Worm (Caenorhabditis elegans): ENCODE results near the gene ZK1127.12.

Gene ZK1127.12

DNA sequence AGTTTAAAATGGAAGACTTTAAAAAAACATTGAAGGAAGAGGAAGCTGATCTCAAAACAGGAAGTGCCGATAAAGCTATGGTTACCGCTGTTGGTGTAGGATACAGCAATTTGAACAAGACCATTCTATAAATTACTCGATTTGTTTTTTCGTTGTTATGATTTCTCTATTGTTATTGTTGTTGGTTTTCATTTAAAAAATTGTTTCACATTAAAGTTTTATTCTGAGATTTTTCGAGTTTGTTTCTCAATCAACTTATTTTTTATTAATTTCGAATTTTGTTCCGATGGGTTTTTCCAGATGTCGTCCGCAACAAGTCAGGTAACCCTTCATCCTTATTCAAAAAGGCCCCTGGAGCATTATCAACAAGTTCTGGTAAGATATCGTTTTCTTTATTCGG, at the start of gene ZK1127.12:
TSS of gene ZK1127.12 (plus strand) at position 301 of the 400 bp plus-strand sequence.
- TF ChIP-seq unc-62 (GFP tag; optimal IDR thresholded peaks at IDR 0.05), result no peak

DNA sequence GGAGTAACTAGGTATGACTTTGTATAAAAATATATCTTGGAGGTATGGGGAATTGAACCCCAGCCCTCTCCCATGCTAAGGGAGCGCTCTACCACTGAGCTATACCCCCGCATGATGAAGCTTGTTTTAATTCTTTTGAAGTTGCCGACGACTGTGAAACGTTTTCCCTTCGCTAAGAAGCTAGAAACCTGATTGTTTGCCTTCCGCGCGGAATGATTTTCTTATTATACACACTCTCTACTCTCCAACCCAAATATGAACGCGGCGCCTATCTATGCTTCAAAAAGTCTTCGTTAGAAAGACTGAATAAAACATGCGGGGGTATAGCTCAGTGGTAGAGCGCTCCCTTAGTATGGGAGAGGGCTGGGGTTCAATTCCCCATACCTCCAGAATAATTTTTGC, 48.9 kb upstream of the ZK1127.12 start:
- TF ChIP-seq unc-62 (GFP tag; optimal IDR thresholded peaks at IDR 0.05), result no peak

- TF ChIP-seq unc-62 (GFP tag; optimal IDR thresholded peaks at IDR 0.05), result no peak
Observed at ce11 chrII:7012592-7012991, 39.3 kb upstream of the ZK1127.12 start, which contains the start of gene sqv-7. Gene sqv-7 (minus strand): TSS chrII:7012692.

DNA sequence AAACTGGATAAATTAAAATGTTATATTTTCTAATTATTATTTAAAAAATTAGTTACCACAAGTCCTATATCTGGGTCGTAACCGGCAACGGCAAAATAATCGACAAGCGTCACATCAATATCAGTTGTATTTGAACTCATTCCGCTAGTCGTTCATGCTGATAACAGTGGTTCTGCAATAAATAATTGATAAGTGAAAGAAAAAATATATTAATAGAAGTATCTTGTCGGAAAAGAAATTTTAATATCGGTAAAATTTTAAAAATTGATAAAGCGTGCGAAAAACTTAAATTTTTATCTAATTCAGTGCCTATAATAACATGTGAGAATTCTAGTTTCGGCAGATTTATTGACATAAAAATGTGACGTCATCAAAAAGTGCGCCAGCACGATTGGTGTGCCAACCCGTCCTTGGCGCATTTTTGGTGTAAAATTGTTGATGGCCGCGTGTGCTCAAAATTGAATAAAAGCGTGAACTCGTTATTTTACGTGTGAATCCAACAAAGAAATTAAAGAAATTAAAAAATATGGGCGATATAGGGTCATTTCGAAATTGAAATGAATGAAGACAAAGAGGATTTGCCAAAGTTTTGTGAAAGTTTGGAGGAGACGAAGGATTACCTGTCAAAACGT, 29.4 kb upstream of the ZK1127.12 start, which contains the start of the genes lst-6 and lst-5:
TSS of gene lst-6 (minus strand) at position 140 of the 632 bp plus-strand sequence.
TSS of gene lst-5 (plus strand) at position 544 of the 632 bp plus-strand sequence.
- TF ChIP-seq unc-62 (GFP tag; optimal IDR thresholded peaks at IDR 0.05), result no peak

DNA sequence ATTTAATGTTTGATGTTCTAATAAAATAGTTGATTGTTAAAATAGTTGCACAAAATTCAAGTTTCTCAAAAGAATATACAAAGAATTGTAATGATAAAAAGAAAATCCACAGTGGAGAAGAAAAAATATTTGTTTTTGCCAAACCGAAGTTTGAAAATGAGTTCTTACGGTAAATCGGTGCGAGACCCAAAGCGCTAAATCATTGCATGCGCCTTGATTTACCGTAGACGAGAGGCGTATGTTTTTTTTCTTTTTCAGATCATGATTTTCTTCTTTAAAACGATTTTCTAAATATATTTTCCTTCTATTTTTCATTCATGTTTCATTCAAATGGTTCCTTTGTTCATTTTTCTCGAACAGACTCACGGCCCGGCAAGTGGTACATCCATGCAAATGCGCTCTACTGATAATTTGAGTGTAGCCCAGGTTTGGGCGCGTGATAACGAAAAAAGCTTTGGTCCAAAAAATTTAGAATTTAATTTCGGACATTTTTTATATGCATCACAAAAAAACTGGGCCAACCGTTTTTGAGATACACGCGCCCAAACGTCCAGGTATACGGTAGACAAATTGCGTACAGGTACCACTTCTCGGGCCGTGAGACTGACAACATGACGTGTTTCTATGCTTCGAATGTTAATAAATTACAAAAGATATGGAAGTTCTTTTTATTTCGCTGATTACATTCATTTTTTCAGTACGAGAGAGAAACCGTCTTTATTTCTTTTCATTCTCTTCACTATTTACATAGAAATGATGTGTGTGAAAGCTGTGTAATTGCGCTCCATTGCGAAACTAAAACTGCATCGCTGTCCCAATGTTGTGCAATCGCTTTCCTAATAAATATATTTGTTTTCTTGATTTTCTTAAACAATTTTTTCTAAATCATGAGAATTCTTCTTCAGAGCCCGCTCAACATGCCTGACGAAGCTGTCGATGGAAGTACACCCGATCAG, 26.7 kb upstream of the ZK1127.12 start, which contains the start of gene znf-598:
TSS of gene znf-598 (plus strand) at position 906 of the 956 bp plus-strand sequence.
- TF ChIP-seq unc-62 (GFP tag; optimal IDR thresholded peaks at IDR 0.05), result no peak

ce11 chrII:7029524-7029923, 22.4 kb upstream of the ZK1127.12 start:
- no peak for TF ChIP-seq unc-62 (GFP tag; optimal IDR thresholded peaks at IDR 0.05)

DNA sequence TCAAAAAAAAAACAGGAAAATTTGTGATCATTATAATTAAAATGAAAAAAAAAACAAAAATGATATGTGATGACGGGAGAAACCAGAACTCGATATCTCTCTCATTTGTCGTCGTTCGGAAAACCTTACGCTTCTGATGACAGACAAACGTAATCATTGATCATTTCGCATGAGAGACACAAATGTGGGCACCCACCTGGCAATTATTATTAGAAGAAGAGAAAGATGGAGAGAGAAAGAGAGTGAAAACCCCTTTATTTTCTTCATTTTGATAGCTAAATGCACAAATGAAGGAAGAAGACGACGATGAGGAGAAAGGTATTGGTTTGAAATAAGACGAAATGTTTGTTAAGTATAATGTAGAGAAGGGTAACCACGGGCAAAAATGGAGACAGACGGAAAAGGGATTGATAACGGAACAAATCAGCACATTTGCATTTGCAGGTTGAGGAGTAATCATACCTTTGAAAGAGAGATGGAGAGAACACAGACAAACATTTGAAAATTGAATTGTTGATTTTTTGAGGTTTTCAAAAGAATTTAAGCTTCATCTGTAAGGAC, 20.7 kb upstream of the ZK1127.12 start:
- TF ChIP-seq unc-62 (GFP tag; optimal IDR thresholded peaks at IDR 0.05), result no peak

DNA sequence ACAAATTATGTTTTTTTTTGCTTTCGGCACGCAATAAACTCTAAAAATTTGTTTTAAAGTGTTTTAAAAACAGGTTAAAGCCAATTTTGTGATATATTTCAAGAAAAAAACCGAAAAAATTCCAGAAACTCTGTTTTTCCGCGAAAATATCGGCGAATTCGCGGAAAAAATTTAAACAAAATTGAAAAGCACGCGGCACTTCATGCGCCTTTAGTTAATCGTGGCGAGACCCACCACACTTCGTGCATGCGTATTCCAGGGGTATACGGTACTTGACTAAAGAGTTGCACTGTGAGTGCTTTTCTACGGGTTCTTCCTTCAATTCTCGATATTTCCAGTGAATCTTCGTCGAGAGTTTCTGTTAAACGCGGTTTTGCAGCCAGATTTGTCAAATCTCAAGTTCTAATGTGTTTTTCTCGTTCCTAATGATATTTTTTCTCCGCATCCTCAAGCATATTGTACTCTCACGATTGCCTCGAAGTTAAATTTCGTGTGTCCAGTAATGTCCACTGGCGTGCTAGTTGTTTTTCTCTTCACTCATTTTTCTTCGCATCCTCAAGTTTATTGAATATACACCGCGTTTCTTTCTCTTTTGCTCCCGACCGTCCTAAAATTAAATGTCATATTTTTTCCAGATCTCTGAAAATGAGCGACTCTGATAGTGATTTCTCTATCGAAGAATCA, 14.1 kb upstream of the ZK1127.12 start, which contains the start of gene cin-4:
TSS of gene cin-4 (plus strand) at position 634 of the 684 bp plus-strand sequence.
- no peak for TF ChIP-seq unc-62 (GFP tag; optimal IDR thresholded peaks at IDR 0.05)

DNA sequence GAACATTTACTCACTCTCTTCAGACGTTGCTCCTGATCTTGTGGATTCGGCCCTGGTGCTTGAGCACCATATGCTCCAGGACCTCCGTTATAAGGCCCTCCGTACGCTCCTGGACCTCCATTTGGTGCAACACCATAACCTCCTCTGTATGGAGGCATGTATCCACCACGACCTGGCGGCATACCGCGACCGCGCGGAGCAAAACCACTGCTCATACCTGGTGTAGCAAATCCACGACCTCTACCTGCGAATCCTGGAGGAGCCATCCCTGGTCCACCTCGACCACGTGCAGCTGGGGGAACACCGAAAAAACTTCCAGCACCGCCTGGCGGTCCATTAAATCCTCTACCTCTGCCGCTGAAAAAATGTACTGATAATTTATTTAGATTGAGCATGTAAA, 2.4 kb upstream of the ZK1127.12 start:
- TF ChIP-seq unc-62 (GFP tag; optimal IDR thresholded peaks at IDR 0.05), result no peak

ce11 chrII:7050021-7050722, 1.7 kb upstream of the ZK1127.12 start, which contains the start of the genes tcer-1 and ZK1127.5:
Gene tcer-1 (minus strand): TSS chrII:7050071.
Gene ZK1127.5 (plus strand): TSS chrII:7050672.
- no peak for TF ChIP-seq unc-62 (GFP tag; optimal IDR thresholded peaks at IDR 0.05)

ce11 chrII:7053001-7053400, 1.1 kb downstream of the ZK1127.12 start, which contains the start of gene ZK1127.13:
Gene ZK1127.13 (plus strand): TSS chrII:7053301.
- no peak for TF ChIP-seq unc-62 (GFP tag; optimal IDR thresholded peaks at IDR 0.05)

ce11 chrII:7053649-7054048, 1.8 kb downstream of the ZK1127.12 start, which contains the start of gene ZK1127.4:
Gene ZK1127.4 (plus strand): TSS chrII:7053949.
- TF ChIP-seq unc-62 (GFP tag; optimal IDR thresholded peaks at IDR 0.05), result no peak

ce11 chrII:7054987-7055386, 3.1 kb downstream of the ZK1127.12 start, which contains the start of gene ZK1127.3:
Gene ZK1127.3 (plus strand): TSS chrII:7055287.
- TF ChIP-seq unc-62 (GFP tag; optimal IDR thresholded peaks at IDR 0.05), result no peak

DNA sequence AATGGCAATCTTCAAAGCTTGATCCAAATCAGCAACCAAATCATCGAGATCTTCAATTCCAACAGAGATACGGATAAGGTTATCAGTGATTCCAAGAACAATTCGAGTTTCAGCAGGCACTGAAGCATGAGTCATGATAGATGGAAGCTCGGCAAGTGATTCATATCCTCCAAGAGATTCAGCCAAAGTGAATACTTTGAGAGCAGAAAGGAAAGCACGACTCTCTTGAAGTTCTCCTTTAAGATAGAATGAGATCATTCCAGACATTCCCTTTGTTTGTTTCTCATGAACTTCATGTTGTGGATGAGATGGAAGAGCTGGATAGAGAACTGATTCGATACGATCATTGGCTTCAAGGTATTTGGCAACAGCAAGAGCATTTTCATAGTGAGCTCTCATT, 4.5 kb downstream of the ZK1127.12 start:
- TF ChIP-seq unc-62 (GFP tag; optimal IDR thresholded peaks at IDR 0.05), result no peak

Measured in whole organism, dauer.